Worm (Caenorhabditis elegans) whole organism, young adult: ENCODE data around the gene dop-4.

Source experiments
- B0019.2 ChIP-seq: fragments of 200-800 bp; sonication (Bioruptor generic); conservative IDR thresholded peaks from 2 replicates; pipeline ENCODE4 v1.3.6; 2022; ENCODE audit warnings: missing genetic modification reagents, missing genetic modification characterization, missing compliant biosample characterization
- B0035.1 ChIP-seq: sonication (generic microtip); optimal IDR thresholded peaks from 2 replicates; lab custom pipeline; 2016; ENCODE audit warnings: missing genetic modification characterization, mild to moderate bottlenecking, missing compliant biosample characterization, missing genotype, missing genetic modification reagents
- B0261.1 ChIP-seq: sonication (generic microtip); optimal IDR thresholded peaks from 2 replicates; lab custom pipeline; 2016; ENCODE audit warnings: mild to moderate bottlenecking, missing genetic modification characterization, moderate library complexity, missing compliant biosample characterization
- C17E4.6 ChIP-seq: fragments of 200-800 bp; sonication (Bioruptor generic); IDR thresholded peaks from 2 replicates; pipeline ENCODE4 v1.3.6; 2022; ENCODE audit warnings: missing genetic modification reagents, missing genetic modification characterization, missing compliant biosample characterization
- F10E7.11 ChIP-seq: sonication (generic microtip); optimal IDR thresholded peaks from 2 replicates; lab custom pipeline; 2017; ENCODE audit warnings: mild to moderate bottlenecking, missing genetic modification characterization, moderate library complexity, missing compliant biosample characterization
- F23B12.7 ChIP-seq: sonication (generic microtip); optimal IDR thresholded peaks from 2 replicates; lab custom pipeline; 2017; ENCODE audit warnings: missing genetic modification characterization, mild to moderate bottlenecking, missing compliant biosample characterization, antibody characterized with exemption, moderate library complexity; ENCODE audit not compliant: insufficient read depth
- F33H1.4 ChIP-seq: fragments of 200-800 bp; sonication (Bioruptor generic); IDR thresholded peaks from 2 replicates; pipeline ENCODE4 v1.3.6; 2022; ENCODE audit warnings: missing genetic modification reagents, missing genetic modification characterization, missing compliant biosample characterization
- F37B4.10 ChIP-seq: fragments of 200-800 bp; sonication (Bioruptor generic); IDR thresholded peaks from 2 replicates; pipeline ENCODE4 v1.3.6; 2022; ENCODE audit warnings: missing genetic modification characterization, missing compliant biosample characterization
- F39B2.1 ChIP-seq: fragments of 200-800 bp; sonication (Bioruptor generic); IDR thresholded peaks from 2 replicates; pipeline ENCODE4 v1.3.6; 2022; ENCODE audit warnings: missing genetic modification reagents, missing genetic modification characterization, missing compliant biosample characterization
- F57C9.4 ChIP-seq: sonication (generic microtip); optimal IDR thresholded peaks from 2 replicates; lab custom pipeline; 2017; ENCODE audit warnings: mild to moderate bottlenecking, missing genetic modification characterization, missing compliant biosample characterization
- K12H6.12 ChIP-seq: fragments of 200-800 bp; sonication (Bioruptor generic); optimal IDR thresholded peaks from 2 replicates; lab custom pipeline; 2018; ENCODE audit warnings: mild to moderate bottlenecking, missing genetic modification characterization, missing compliant biosample characterization
- Y56A3A.18 ChIP-seq: fragments of 200-800 bp; sonication (Bioruptor generic); IDR thresholded peaks from 2 replicates; pipeline ENCODE4 v1.3.6; 2022; ENCODE audit warnings: missing genetic modification reagents, missing genetic modification characterization, missing compliant biosample characterization
- Y67H2A.10 ChIP-seq: fragments of 200-800 bp; sonication (Bioruptor generic); conservative IDR thresholded peaks from 2 replicates; pipeline ENCODE4 v1.3.6; 2022; ENCODE audit warnings: missing genetic modification reagents, missing genetic modification characterization, missing compliant biosample characterization
- ZK185.1 ChIP-seq: sonication (generic microtip); optimal IDR thresholded peaks from 2 replicates; lab custom pipeline; 2016; ENCODE audit warnings: mild to moderate bottlenecking, missing genetic modification characterization, missing compliant biosample characterization; ENCODE audit not compliant: poor library complexity, severe bottlenecking
- athp-1 ChIP-seq: sonication (generic microtip); optimal IDR thresholded peaks from 2 replicates; lab custom pipeline; 2017; ENCODE audit warnings: mild to moderate bottlenecking, missing genetic modification characterization, missing compliant biosample characterization
- attf-3 ChIP-seq: fragments of 200-800 bp; sonication (Bioruptor generic); conservative IDR thresholded peaks from 2 replicates; pipeline ENCODE4 v1.3.6; 2022; ENCODE audit warnings: missing genetic modification reagents, missing genetic modification characterization, missing compliant biosample characterization
- attf-5 ChIP-seq: fragments of 200-800 bp; sonication (Bioruptor generic); optimal IDR thresholded peaks from 2 replicates; lab custom pipeline; 2018; ENCODE audit warnings: mild to moderate bottlenecking, missing genetic modification characterization, missing compliant biosample characterization
- bed-2 ChIP-seq: fragments of 200-800 bp; sonication (Bioruptor generic); IDR thresholded peaks from 2 replicates; pipeline ENCODE4 v1.3.6; 2022; ENCODE audit warnings: missing genetic modification reagents, missing genetic modification characterization, missing compliant biosample characterization
- ccch-3 ChIP-seq: fragments of 200-800 bp; sonication (Bioruptor generic); optimal IDR thresholded peaks from 2 replicates; lab custom pipeline; 2018; ENCODE audit warnings: mild to moderate bottlenecking, missing genetic modification characterization, missing compliant biosample characterization
- cebp-1 ChIP-seq, 2 experiments: fragments of 200-800 bp in 1 of 2; sonication (Bioruptor generic) in 1 of 2; sonication (generic microtip) in 1 of 2; IDR thresholded peaks in 1 of 2; optimal IDR thresholded peaks in 1 of 2; 2 replicates each; pipeline versions ENCODE4 v1.3.6 to Lab custom; 2017 to 2022; ENCODE audit warnings: missing compliant biosample characterization in 2 of 2, missing genetic modification characterization in 2 of 2, mild to moderate bottlenecking in 1 of 2, missing genetic modification reagents in 1 of 2, moderate library complexity in 1 of 2
- cebp-2 ChIP-seq: fragments of 200-800 bp; sonication (Bioruptor generic); IDR thresholded peaks from 2 replicates; pipeline ENCODE4 v1.3.6; 2022; ENCODE audit warnings: missing genetic modification characterization, missing compliant biosample characterization
- egrh-3 ChIP-seq: fragments of 200-800 bp; sonication (Bioruptor generic); IDR thresholded peaks from 2 replicates; pipeline ENCODE4 v1.3.6; 2022; ENCODE audit warnings: missing genetic modification reagents, missing genetic modification characterization, missing compliant biosample characterization
- ets-4 ChIP-seq: fragments of 200-800 bp; sonication (Bioruptor generic); optimal IDR thresholded peaks from 2 replicates; lab custom pipeline; 2018; ENCODE audit warnings: mild to moderate bottlenecking, missing genetic modification characterization, missing compliant biosample characterization
- fkh-3 ChIP-seq: sonication (generic microtip); optimal IDR thresholded peaks from 2 replicates; lab custom pipeline; 2016; ENCODE audit warnings: mild to moderate bottlenecking, missing genetic modification characterization, missing compliant biosample characterization
- hmg-1.2 ChIP-seq: fragments of 200-800 bp; sonication (Bioruptor generic); IDR thresholded peaks from 2 replicates; pipeline ENCODE4 v1.3.6; 2022; ENCODE audit warnings: missing genetic modification reagents, missing genetic modification characterization, missing compliant biosample characterization
- hsf-1 ChIP-seq: fragments of 200-800 bp; sonication (Bioruptor generic); IDR thresholded peaks from 2 replicates; pipeline ENCODE4 v1.3.6; 2022; ENCODE audit warnings: missing genetic modification reagents, missing genetic modification characterization, missing compliant biosample characterization
- let-607 ChIP-seq, 2 experiments: fragments of 200-800 bp in 1 of 2; sonication (Bioruptor generic) in 1 of 2; sonication (generic microtip) in 1 of 2; optimal IDR thresholded peaks; 2 replicates each; lab custom pipeline; 2016 to 2018; ENCODE audit warnings: mild to moderate bottlenecking in 2 of 2, missing compliant biosample characterization in 2 of 2, missing genetic modification characterization in 2 of 2, moderate library complexity in 2 of 2, missing genotype in 1 of 2
- lin-26 ChIP-seq: fragments of 200-800 bp; sonication (Bioruptor generic); IDR thresholded peaks from 2 replicates; pipeline ENCODE4 v1.3.6; 2022; ENCODE audit warnings: missing genetic modification reagents, missing genetic modification characterization, missing compliant biosample characterization
- lin-35 ChIP-seq, 3 experiments: fragments of 150-350 bp in 2 of 3; sonication (generic microtip) in 1 of 3; optimal IDR thresholded peaks; 2 replicates each; lab custom pipeline; 2014 to 2018; ENCODE audit warnings: missing biosample characterization in 3 of 3, missing genetic modification characterization in 3 of 3, missing genetic modification reagents in 3 of 3
- lin-40 ChIP-seq: sonication (generic microtip); optimal IDR thresholded peaks from 2 replicates; lab custom pipeline; 2016; ENCODE audit warnings: missing genetic modification characterization, mild to moderate bottlenecking, missing compliant biosample characterization, missing genotype, missing genetic modification reagents
- madf-3 ChIP-seq: fragments of 200-800 bp; sonication (Bioruptor generic); IDR thresholded peaks from 2 replicates; pipeline ENCODE4 v1.3.6; 2022; ENCODE audit warnings: missing genetic modification reagents, missing genetic modification characterization, missing compliant biosample characterization
- mcd-1 ChIP-seq: fragments of 200-800 bp; sonication (Bioruptor generic); IDR thresholded peaks from 2 replicates; pipeline ENCODE4 v1.3.6; 2022; ENCODE audit warnings: missing genetic modification reagents, missing genetic modification characterization, missing compliant biosample characterization
- mes-4 ChIP-seq: sonication (generic microtip); optimal IDR thresholded peaks from 2 replicates; lab custom pipeline; 2016; ENCODE audit warnings: missing genotype, missing genetic modification characterization, missing compliant biosample characterization
- mxl-1 ChIP-seq: sonication (generic microtip); optimal IDR thresholded peaks from 2 replicates; lab custom pipeline; 2016; ENCODE audit warnings: missing genetic modification characterization, missing compliant biosample characterization
- nfyb-1 ChIP-seq: fragments of 200-800 bp; sonication (Bioruptor generic); IDR thresholded peaks from 2 replicates; pipeline ENCODE4 v1.3.6; 2022; ENCODE audit warnings: missing genetic modification reagents, missing genetic modification characterization, missing compliant biosample characterization
- nhr-120 ChIP-seq: fragments of 200-800 bp; sonication (Bioruptor generic); IDR thresholded peaks from 2 replicates; pipeline ENCODE4 v1.3.6; 2022; ENCODE audit warnings: missing genetic modification characterization, missing compliant biosample characterization
- nhr-179 ChIP-seq: sonication (generic microtip); optimal IDR thresholded peaks from 2 replicates; lab custom pipeline; 2016; ENCODE audit warnings: mild to moderate bottlenecking, missing genetic modification characterization, missing compliant biosample characterization
- nhr-27 ChIP-seq: fragments of 200-800 bp; sonication (Bioruptor generic); optimal IDR thresholded peaks from 2 replicates; lab custom pipeline; 2018; ENCODE audit warnings: mild to moderate bottlenecking, missing genetic modification characterization, moderate library complexity, missing compliant biosample characterization
- nhr-80 ChIP-seq: sonication (generic microtip); optimal IDR thresholded peaks from 2 replicates; lab custom pipeline; 2016; ENCODE audit warnings: missing genetic modification characterization, missing compliant biosample characterization
- pha-4 ChIP-seq: fragments of 150-350 bp; sonication (generic microtip); optimal IDR thresholded peaks from 2 replicates; lab custom pipeline; 2014; ENCODE audit warnings: missing biosample characterization, missing genetic modification reagents, missing genetic modification characterization
- rcor-1 ChIP-seq: fragments of 200-800 bp; sonication (Bioruptor generic); IDR thresholded peaks from 2 replicates; pipeline ENCODE4 v1.3.6; 2022; ENCODE audit warnings: missing genetic modification reagents, missing genetic modification characterization, missing compliant biosample characterization
- rpc-1 ChIP-seq, 2 experiments: fragments of 150-350 bp in 1 of 2; sonication (generic microtip) in 1 of 2; optimal IDR thresholded peaks; 2 replicates each; lab custom pipeline; 2014 to 2018; ENCODE audit warnings: missing biosample characterization in 1 of 2, missing genetic modification characterization in 1 of 2, missing genetic modification reagents in 1 of 2, missing genotype in 1 of 2
- sdz-38 ChIP-seq: sonication (generic microtip); optimal IDR thresholded peaks from 2 replicates; lab custom pipeline; 2016; ENCODE audit warnings: missing genotype, missing genetic modification characterization, missing compliant biosample characterization
- somi-1 ChIP-seq: fragments of 200-800 bp; sonication (Bioruptor generic); optimal IDR thresholded peaks from 2 replicates; lab custom pipeline; 2018; ENCODE audit warnings: mild to moderate bottlenecking, missing genetic modification characterization, missing compliant biosample characterization
- tbx-9 ChIP-seq: sonication (generic microtip); optimal IDR thresholded peaks from 2 replicates; lab custom pipeline; 2016; ENCODE audit warnings: borderline replicate concordance, missing genetic modification characterization, inconsistent platforms, missing compliant biosample characterization
- unc-130 ChIP-seq: sonication (generic microtip); optimal IDR thresholded peaks from 2 replicates; lab custom pipeline; 2016; ENCODE audit warnings: missing genetic modification reagents, missing genetic modification characterization, missing compliant biosample characterization
- zfh-2 ChIP-seq: fragments of 200-800 bp; sonication (Bioruptor generic); conservative IDR thresholded peaks from 2 replicates; pipeline ENCODE4 v1.3.6; 2022; ENCODE audit warnings: missing genetic modification reagents, missing genetic modification characterization, missing compliant biosample characterization
- ztf-25 ChIP-seq: fragments of 200-800 bp; sonication (Bioruptor generic); IDR thresholded peaks from 2 replicates; pipeline ENCODE4 v1.3.6; 2022; ENCODE audit warnings: missing genetic modification reagents, missing genetic modification characterization, missing compliant biosample characterization

Gene dop-4

ce11 chrX:1302267-1302666 is 7.2 kb downstream of the dop-4 start (continued):
- TF ChIP-seq let-607 (tag; optimal IDR thresholded peaks at IDR 0.05; lab: Kevin White, UChicago) = peak in 1 of 2 experiments; percentile 37
- peak; percentile 29; the same call in 1 of the 2 replicates for TF ChIP-seq rcor-1 (GFP tag; lab: Robert Waterston, UW)
- no peak for TF ChIP-seq ZK185.1 (tag; lab: Kevin White, UChicago)
- TF ChIP-seq C17E4.6 = no peak
- TF ChIP-seq B0261.1 (tag; lab: Kevin White, UChicago) = no peak
- TF ChIP-seq attf-5 (GFP tag; lab: Kevin White, UChicago) = peak; percentile 72
- peak; percentile 24 for TF ChIP-seq athp-1 (tag; lab: Kevin White, UChicago)
- peak; percentile 42 for TF ChIP-seq lin-40 (tag; lab: Kevin White, UChicago)
- TF ChIP-seq nfyb-1 (GFP tag; lab: Robert Waterston, UW) = peak; percentile 76
- TF ChIP-seq F37B4.10 (GFP tag; lab: Robert Waterston, UW) = no peak
- no peak for TF ChIP-seq ets-4 (GFP tag; lab: Kevin White, UChicago)
- TF ChIP-seq B0035.1 (tag; lab: Kevin White, UChicago) = no peak
- no peak for TF ChIP-seq mxl-1 (tag; lab: Kevin White, UChicago)
- no peak for TF ChIP-seq hsf-1 (GFP tag; lab: Robert Waterston, UW)
- TF ChIP-seq hmg-1.2 (GFP tag; lab: Robert Waterston, UW) = peak; percentile 81
- no peak for TF ChIP-seq attf-3
- TF ChIP-seq fkh-3 (tag; lab: Kevin White, UChicago) = no peak
- peak; percentile 74 for TF ChIP-seq egrh-3 (GFP tag; lab: Robert Waterston, UW)
- no peak for TF ChIP-seq nhr-120 (GFP tag; lab: Robert Waterston, UW)
- TF ChIP-seq unc-130 = no peak
- TF ChIP-seq F57C9.4 = no peak
- no peak for TF ChIP-seq pha-4 (tag; lab: Kevin White, UChicago)
- TF ChIP-seq K12H6.12 (tag; lab: Kevin White, UChicago) = peak; percentile 81
- TF ChIP-seq B0019.2 (GFP tag; lab: Robert Waterston, UW) = no peak
- TF ChIP-seq mes-4 (tag; lab: Kevin White, UChicago) = no peak
- TF ChIP-seq somi-1 (GFP tag; lab: Kevin White, UChicago) = no peak
- no peak for TF ChIP-seq ccch-3 (GFP tag; lab: Kevin White, UChicago)
- no peak for TF ChIP-seq lin-26 (GFP tag; lab: Robert Waterston, UW)
- no peak for TF ChIP-seq nhr-179 (tag; lab: Kevin White, UChicago)
- no peak for TF ChIP-seq F33H1.4
- no peak for TF ChIP-seq cebp-2 (GFP tag; lab: Robert Waterston, UW)
- TF ChIP-seq rpc-1 (optimal IDR thresholded peaks at IDR 0.05; lab: Kevin White, UChicago) = no peak
- no peak for TF ChIP-seq rpc-1 (tag; optimal IDR thresholded peaks at IDR 0.05; lab: Kevin White, UChicago)
- peak; percentile 89 for TF ChIP-seq nhr-80 (tag; lab: Kevin White, UChicago)
- TF ChIP-seq zfh-2 = peak; percentile 97
- TF ChIP-seq ztf-25 (GFP tag; lab: Robert Waterston, UW) = no peak
- TF ChIP-seq sdz-38 = no peak
- no peak for TF ChIP-seq bed-2 (GFP tag; lab: Robert Waterston, UW)
- TF ChIP-seq madf-3 (GFP tag; lab: Robert Waterston, UW) = no peak
- no peak for TF ChIP-seq nhr-27
- TF ChIP-seq Y67H2A.10 (GFP tag; lab: Robert Waterston, UW) = no peak
- TF ChIP-seq mcd-1 = peak; percentile 58
- peak; percentile 81; the same call in 1 of the 2 replicates for TF ChIP-seq Y56A3A.18 (GFP tag; lab: Robert Waterston, UW)
- TF ChIP-seq F10E7.11 (tag; lab: Kevin White, UChicago) = no peak
- TF ChIP-seq cebp-1 (GFP tag; IDR thresholded peaks at IDR 0.05; lab: Robert Waterston, UW) = peak; percentile 44; the same call in 1 of the 2 replicates
- TF ChIP-seq cebp-1 (tag; optimal IDR thresholded peaks at IDR 0.05; lab: Kevin White, UChicago) = peak; percentile 80
- TF ChIP-seq F23B12.7 (tag; lab: Kevin White, UChicago) = no peak
- TF ChIP-seq F39B2.1 (GFP tag; lab: Robert Waterston, UW) = no peak
- TF ChIP-seq lin-35 (GFP tag; optimal IDR thresholded peaks at IDR 0.05; lab: Kevin White, UChicago) = peak in 1 of 3 experiments; percentile 50
- no peak for TF ChIP-seq tbx-9 (tag; lab: Kevin White, UChicago)
